Worm (Caenorhabditis elegans): Measurements from ENCODE around the gene Y73F8A.10.

DNA sequence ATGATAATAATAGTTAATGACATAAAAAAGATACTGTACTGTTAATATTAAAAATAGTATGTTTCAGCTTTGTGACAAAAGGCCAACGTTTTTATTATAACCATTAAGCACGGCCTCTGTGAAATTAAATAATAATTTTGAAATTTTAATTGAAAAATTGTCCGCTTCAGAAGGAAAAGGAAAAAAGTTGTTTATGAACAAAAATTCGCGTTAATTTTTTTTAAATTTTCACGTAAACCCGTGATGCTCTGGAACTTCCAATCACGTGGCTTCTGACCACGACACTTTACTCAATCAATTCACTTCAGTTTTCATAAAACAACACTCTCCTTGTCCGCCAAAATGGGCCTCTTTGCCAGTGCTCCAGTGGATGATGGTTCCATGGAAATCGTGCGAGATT is 27.1 kb downstream of the Y73F8A.10 start, which contains the start of gene Y73F8A.15:
- TF ChIP-seq lin-15B (tag; optimal IDR thresholded peaks at IDR 0.05) (no peak), nhr-12 (tag; optimal IDR thresholded peaks at IDR 0.05) (no peak), nhr-23 (tag; optimal IDR thresholded peaks at IDR 0.05) (no peak), nhr-76 (tag; optimal IDR thresholded peaks at IDR 0.05) (no peak), egl-5 (tag; optimal IDR thresholded peaks at IDR 0.05) (no peak), lin-39 (tag; optimal IDR thresholded peaks at IDR 0.05) (no peak), ama-1 (optimal IDR thresholded peaks at IDR 0.05) (no peak), egl-27 (tag; optimal IDR thresholded peaks at IDR 0.05) (no peak), fos-1 (tag; optimal IDR thresholded peaks at IDR 0.05) (no peak), nhr-11 (tag; optimal IDR thresholded peaks at IDR 0.05) (no peak), skn-1 (tag; optimal IDR thresholded peaks at IDR 0.05) (no peak)

All from whole organism, L3 larva.